Worm (Caenorhabditis elegans) whole organism, young adult: ENCODE measurements around the gene upb-1.

ENCODE experiments used
- C06A6.2 ChIP-seq: fragments of 200-800 bp; sonication (Bioruptor generic); conservative IDR thresholded peaks from 2 replicates; pipeline ENCODE4 v1.3.6; 2022; ENCODE audit warnings: missing genetic modification characterization, missing compliant biosample characterization
- D2030.7 ChIP-seq: fragments of 200-800 bp; sonication (Bioruptor generic); IDR thresholded peaks from 2 replicates; pipeline ENCODE4 v1.3.6; 2022; ENCODE audit warnings: missing genetic modification reagents, missing genetic modification characterization, missing compliant biosample characterization
- F23B12.7 ChIP-seq: sonication (generic microtip); optimal IDR thresholded peaks from 2 replicates; lab custom pipeline; 2017; ENCODE audit warnings: missing genetic modification characterization, mild to moderate bottlenecking, missing compliant biosample characterization, antibody characterized with exemption, moderate library complexity; ENCODE audit not compliant: insufficient read depth
- F49E8.2 ChIP-seq: sonication (generic microtip); optimal IDR thresholded peaks from 3 replicates; lab custom pipeline; 2017; ENCODE audit warnings: missing genetic modification characterization, mild to moderate bottlenecking, missing compliant biosample characterization, antibody characterized with exemption, moderate library complexity; ENCODE audit not compliant: insufficient read depth
- F55B11.4 ChIP-seq: sonication (generic microtip); optimal IDR thresholded peaks from 2 replicates; lab custom pipeline; 2016; ENCODE audit warnings: missing compliant biosample characterization, missing genetic modification characterization, borderline replicate concordance; ENCODE audit not compliant: insufficient read depth
- F57A8.1 ChIP-seq: fragments of 200-800 bp; sonication (Bioruptor generic); optimal IDR thresholded peaks from 2 replicates; lab custom pipeline; 2018; ENCODE audit warnings: mild to moderate bottlenecking, missing genetic modification characterization, moderate library complexity, missing compliant biosample characterization
- F57C9.4 ChIP-seq: sonication (generic microtip); optimal IDR thresholded peaks from 2 replicates; lab custom pipeline; 2017; ENCODE audit warnings: mild to moderate bottlenecking, missing genetic modification characterization, missing compliant biosample characterization
- Y53G8AR.9 ChIP-seq: fragments of 200-800 bp; sonication (Bioruptor generic); conservative IDR thresholded peaks from 2 replicates; pipeline ENCODE4 v1.3.6; 2022; ENCODE audit warnings: missing genetic modification reagents, missing genetic modification characterization, missing compliant biosample characterization
- Y79H2A.3 ChIP-seq: fragments of 200-800 bp; sonication (Bioruptor generic); conservative IDR thresholded peaks from 2 replicates; pipeline ENCODE4 v1.3.6; 2022; ENCODE audit warnings: missing genetic modification reagents, missing genetic modification characterization, missing compliant biosample characterization
- Y95B8A.8 ChIP-seq: fragments of 200-800 bp; sonication (Bioruptor generic); IDR thresholded peaks from 2 replicates; pipeline ENCODE4 v1.3.6; 2022; ENCODE audit warnings: missing genetic modification reagents, missing genetic modification characterization, missing compliant biosample characterization
- ama-1 ChIP-seq, 3 experiments: fragments of 150-350 bp in 1 of 3; sonication (generic microtip) in 2 of 3; optimal IDR thresholded peaks; 2 replicates each; lab custom pipeline; 2014 to 2018; ENCODE audit warnings: missing biosample characterization in 2 of 3, missing genetic modification characterization in 2 of 3, missing genetic modification reagents in 2 of 3
- attf-5 ChIP-seq: fragments of 200-800 bp; sonication (Bioruptor generic); optimal IDR thresholded peaks from 2 replicates; lab custom pipeline; 2018; ENCODE audit warnings: mild to moderate bottlenecking, missing genetic modification characterization, missing compliant biosample characterization
- attf-6 ChIP-seq: fragments of 200-800 bp; sonication (Bioruptor generic); IDR thresholded peaks from 2 replicates; pipeline ENCODE4 v1.3.6; 2022; ENCODE audit warnings: missing genetic modification reagents, missing genetic modification characterization, missing compliant biosample characterization
- ceh-100 ChIP-seq: fragments of 200-800 bp; sonication (Bioruptor generic); IDR thresholded peaks from 2 replicates; pipeline ENCODE4 v1.3.6; 2022; ENCODE audit warnings: missing genetic modification reagents, missing genetic modification characterization, missing compliant biosample characterization
- chd-7 ChIP-seq: sonication (generic microtip); optimal IDR thresholded peaks from 2 replicates; lab custom pipeline; 2016; ENCODE audit warnings: mild to moderate bottlenecking, missing genetic modification characterization, moderate library complexity, missing compliant biosample characterization
- dpff-1 ChIP-seq: sonication (generic microtip); optimal IDR thresholded peaks from 2 replicates; lab custom pipeline; 2017; ENCODE audit warnings: mild to moderate bottlenecking, missing genetic modification characterization, missing compliant biosample characterization
- egrh-3 ChIP-seq: fragments of 200-800 bp; sonication (Bioruptor generic); IDR thresholded peaks from 2 replicates; pipeline ENCODE4 v1.3.6; 2022; ENCODE audit warnings: missing genetic modification reagents, missing genetic modification characterization, missing compliant biosample characterization
- him-1 ChIP-seq: sonication (generic microtip); optimal IDR thresholded peaks from 2 replicates; lab custom pipeline; 2016; ENCODE audit warnings: missing genotype, missing genetic modification reagents, missing genetic modification characterization, missing compliant biosample characterization
- hlh-12 ChIP-seq: sonication (generic microtip); optimal IDR thresholded peaks from 2 replicates; lab custom pipeline; 2016; ENCODE audit warnings: missing genetic modification characterization, missing compliant biosample characterization
- hlh-26 ChIP-seq: fragments of 200-800 bp; sonication (Bioruptor generic); conservative IDR thresholded peaks from 2 replicates; pipeline ENCODE4 v1.3.6; 2022; ENCODE audit warnings: missing genetic modification reagents, missing genetic modification characterization, missing compliant biosample characterization
- hmg-1.2 ChIP-seq: fragments of 200-800 bp; sonication (Bioruptor generic); IDR thresholded peaks from 2 replicates; pipeline ENCODE4 v1.3.6; 2022; ENCODE audit warnings: missing genetic modification reagents, missing genetic modification characterization, missing compliant biosample characterization
- hsf-1 ChIP-seq: fragments of 200-800 bp; sonication (Bioruptor generic); IDR thresholded peaks from 2 replicates; pipeline ENCODE4 v1.3.6; 2022; ENCODE audit warnings: missing genetic modification reagents, missing genetic modification characterization, missing compliant biosample characterization
- let-607 ChIP-seq, 2 experiments: fragments of 200-800 bp in 1 of 2; sonication (Bioruptor generic) in 1 of 2; sonication (generic microtip) in 1 of 2; optimal IDR thresholded peaks; 2 replicates each; lab custom pipeline; 2016 to 2018; ENCODE audit warnings: mild to moderate bottlenecking in 2 of 2, missing compliant biosample characterization in 2 of 2, missing genetic modification characterization in 2 of 2, moderate library complexity in 2 of 2, missing genotype in 1 of 2
- lin-26 ChIP-seq: fragments of 200-800 bp; sonication (Bioruptor generic); IDR thresholded peaks from 2 replicates; pipeline ENCODE4 v1.3.6; 2022; ENCODE audit warnings: missing genetic modification reagents, missing genetic modification characterization, missing compliant biosample characterization
- lin-35 ChIP-seq, 3 experiments: fragments of 150-350 bp in 2 of 3; sonication (generic microtip) in 1 of 3; optimal IDR thresholded peaks; 2 replicates each; lab custom pipeline; 2014 to 2018; ENCODE audit warnings: missing biosample characterization in 3 of 3, missing genetic modification characterization in 3 of 3, missing genetic modification reagents in 3 of 3
- lin-40 ChIP-seq: sonication (generic microtip); optimal IDR thresholded peaks from 2 replicates; lab custom pipeline; 2016; ENCODE audit warnings: missing genetic modification characterization, mild to moderate bottlenecking, missing compliant biosample characterization, missing genotype, missing genetic modification reagents
- lsl-1 ChIP-seq: fragments of 200-800 bp; sonication (Bioruptor generic); optimal IDR thresholded peaks from 2 replicates; lab custom pipeline; 2018; ENCODE audit warnings: mild to moderate bottlenecking, missing genetic modification characterization, moderate library complexity, missing compliant biosample characterization
- lsy-27 ChIP-seq: sonication (generic microtip); optimal IDR thresholded peaks from 2 replicates; lab custom pipeline; 2017; ENCODE audit warnings: missing genetic modification characterization, mild to moderate bottlenecking, missing compliant biosample characterization, antibody characterized with exemption, missing genotype, borderline replicate concordance; ENCODE audit not compliant: insufficient read depth
- madf-3 ChIP-seq: fragments of 200-800 bp; sonication (Bioruptor generic); IDR thresholded peaks from 2 replicates; pipeline ENCODE4 v1.3.6; 2022; ENCODE audit warnings: missing genetic modification reagents, missing genetic modification characterization, missing compliant biosample characterization
- madf-6 ChIP-seq: fragments of 200-800 bp; sonication (Bioruptor generic); IDR thresholded peaks from 2 replicates; pipeline ENCODE4 v1.3.6; 2022; ENCODE audit warnings: missing genetic modification reagents, missing genetic modification characterization, missing compliant biosample characterization
- mcd-1 ChIP-seq: fragments of 200-800 bp; sonication (Bioruptor generic); IDR thresholded peaks from 2 replicates; pipeline ENCODE4 v1.3.6; 2022; ENCODE audit warnings: missing genetic modification reagents, missing genetic modification characterization, missing compliant biosample characterization
- mel-28 ChIP-seq: sonication (generic microtip); optimal IDR thresholded peaks from 2 replicates; lab custom pipeline; 2016; ENCODE audit warnings: borderline replicate concordance, mild to moderate bottlenecking, missing genetic modification characterization, missing compliant biosample characterization
- mxl-1 ChIP-seq: sonication (generic microtip); optimal IDR thresholded peaks from 2 replicates; lab custom pipeline; 2016; ENCODE audit warnings: missing genetic modification characterization, missing compliant biosample characterization
- nfya-2 ChIP-seq: fragments of 200-800 bp; sonication (Bioruptor generic); IDR thresholded peaks from 2 replicates; pipeline ENCODE4 v1.3.6; 2022; ENCODE audit warnings: missing genetic modification reagents, missing genetic modification characterization, missing compliant biosample characterization
- nhr-179 ChIP-seq: sonication (generic microtip); optimal IDR thresholded peaks from 2 replicates; lab custom pipeline; 2016; ENCODE audit warnings: mild to moderate bottlenecking, missing genetic modification characterization, missing compliant biosample characterization
- pbrm-1 ChIP-seq: fragments of 200-800 bp; sonication (Bioruptor generic); IDR thresholded peaks from 2 replicates; pipeline ENCODE4 v1.3.6; 2022; ENCODE audit warnings: missing genetic modification reagents, missing genetic modification characterization, missing compliant biosample characterization
- pha-4 ChIP-seq: fragments of 150-350 bp; sonication (generic microtip); optimal IDR thresholded peaks from 2 replicates; lab custom pipeline; 2014; ENCODE audit warnings: missing biosample characterization, missing genetic modification reagents, missing genetic modification characterization
- rpc-1 ChIP-seq, 2 experiments: fragments of 150-350 bp in 1 of 2; sonication (generic microtip) in 1 of 2; optimal IDR thresholded peaks; 2 replicates each; lab custom pipeline; 2014 to 2018; ENCODE audit warnings: missing biosample characterization in 1 of 2, missing genetic modification characterization in 1 of 2, missing genetic modification reagents in 1 of 2, missing genotype in 1 of 2
- snpc-1.1 ChIP-seq: sonication (generic microtip); optimal IDR thresholded peaks from 2 replicates; lab custom pipeline; 2017; ENCODE audit warnings: missing genetic modification characterization, mild to moderate bottlenecking, missing compliant biosample characterization, antibody characterized with exemption, moderate library complexity, missing genotype, missing genetic modification reagents; ENCODE audit not compliant: insufficient read depth
- tbp1 ChIP-seq: fragments of 200-800 bp; sonication (Bioruptor generic); optimal IDR thresholded peaks from 2 replicates; lab custom pipeline; 2018; ENCODE audit warnings: mild to moderate bottlenecking, missing genetic modification characterization, missing compliant biosample characterization
- tbx-9 ChIP-seq: sonication (generic microtip); optimal IDR thresholded peaks from 2 replicates; lab custom pipeline; 2016; ENCODE audit warnings: borderline replicate concordance, missing genetic modification characterization, inconsistent platforms, missing compliant biosample characterization
- unc-62 ChIP-seq: fragments of 150-350 bp; optimal IDR thresholded peaks from 2 replicates; lab custom pipeline; 2014; ENCODE audit warnings: missing biosample characterization, missing genetic modification reagents, missing genetic modification characterization
- xnd-1 ChIP-seq: sonication (generic microtip); optimal IDR thresholded peaks from 2 replicates; lab custom pipeline; 2016; ENCODE audit warnings: missing genotype, missing genetic modification reagents, missing genetic modification characterization, missing compliant biosample characterization
- ztf-18 ChIP-seq: sonication (generic microtip); optimal IDR thresholded peaks from 2 replicates; lab custom pipeline; 2016; ENCODE audit warnings: missing genotype, mild to moderate bottlenecking, missing genetic modification characterization, missing compliant biosample characterization
- ztf-26 ChIP-seq: sonication (generic microtip); optimal IDR thresholded peaks from 2 replicates; lab custom pipeline; 2017; ENCODE audit warnings: missing genetic modification characterization, missing compliant biosample characterization
- ztf-28 ChIP-seq: fragments of 200-800 bp; sonication (Bioruptor generic); IDR thresholded peaks from 2 replicates; pipeline ENCODE4 v1.3.6; 2022; ENCODE audit warnings: missing genetic modification reagents, missing genetic modification characterization, missing compliant biosample characterization

The upb-1 gene

ce11 chrII:6252707-6253106, 37.2 kb downstream of the upb-1 start:
- no peak for TF ChIP-seq ceh-100 (GFP tag; lab: Robert Waterston, UW)
- no peak for TF ChIP-seq F57A8.1 (GFP tag; lab: Kevin White, UChicago)
- no peak for TF ChIP-seq attf-5
- TF ChIP-seq Y95B8A.8, result 0 out of 2 replicates have a peak, but pooled peaks have one; percentile 51
- TF ChIP-seq F49E8.2, result peak; percentile 31
- TF ChIP-seq rpc-1 (optimal IDR thresholded peaks at IDR 0.05; lab: Kevin White, UChicago), result no peak
- no peak for TF ChIP-seq rpc-1 (tag; optimal IDR thresholded peaks at IDR 0.05; lab: Kevin White, UChicago)
- 0 out of 2 replicates have a peak, but pooled peaks have one; percentile 38 for TF ChIP-seq hsf-1 (GFP tag; lab: Robert Waterston, UW)
- TF ChIP-seq nhr-179 (tag; lab: Kevin White, UChicago), result no peak
- no peak for TF ChIP-seq F55B11.4 (tag; lab: Kevin White, UChicago)
- TF ChIP-seq lin-26 (GFP tag; lab: Robert Waterston, UW), result no peak
- TF ChIP-seq C06A6.2 (GFP tag; lab: Robert Waterston, UW), result no peak
- no peak for TF ChIP-seq F57C9.4 (tag; lab: Kevin White, UChicago)
- no peak for TF ChIP-seq hlh-12
- TF ChIP-seq dpff-1 (tag; lab: Kevin White, UChicago), result no peak
- TF ChIP-seq ztf-26 (tag; lab: Kevin White, UChicago), result no peak
- 0 out of 2 replicates have a peak, but pooled peaks have one; percentile 29 for TF ChIP-seq pbrm-1 (GFP tag; lab: Robert Waterston, UW)
- no peak for TF ChIP-seq tbx-9 (tag; lab: Kevin White, UChicago)
- peak; percentile 17; the same call in 1 of the 2 replicates for TF ChIP-seq D2030.7
- TF ChIP-seq lin-40 (tag; lab: Kevin White, UChicago), result no peak
- TF ChIP-seq mxl-1 (tag; lab: Kevin White, UChicago), result no peak
- 0 out of 2 replicates have a peak, but pooled peaks have one; percentile 22 for TF ChIP-seq hmg-1.2 (GFP tag; lab: Robert Waterston, UW)
- TF ChIP-seq let-607 (tag; optimal IDR thresholded peaks at IDR 0.05; lab: Kevin White, UChicago), result no peak
- TF ChIP-seq pha-4 (tag; lab: Kevin White, UChicago), result no peak
- TF ChIP-seq F23B12.7 (tag; lab: Kevin White, UChicago), result no peak
- no peak for TF ChIP-seq lsl-1 (GFP tag; lab: Kevin White, UChicago)
- peak; percentile 59 for TF ChIP-seq chd-7 (tag; lab: Kevin White, UChicago)
- no peak for TF ChIP-seq egrh-3 (GFP tag; lab: Robert Waterston, UW)
- no peak for TF ChIP-seq ztf-28 (GFP tag; lab: Robert Waterston, UW)
- TF ChIP-seq ama-1 (optimal IDR thresholded peaks at IDR 0.05; lab: Kevin White, UChicago), result no peak
- TF ChIP-seq ama-1 (GFP tag; optimal IDR thresholded peaks at IDR 0.05; lab: Kevin White, UChicago), result peak in 1 of 2 experiments; percentile 74
- TF ChIP-seq mcd-1 (GFP tag; lab: Robert Waterston, UW), result no peak
- no peak for TF ChIP-seq unc-62
- TF ChIP-seq lsy-27 (tag; lab: Kevin White, UChicago), result no peak
- peak; percentile 18 for TF ChIP-seq him-1 (tag; lab: Kevin White, UChicago)
- TF ChIP-seq xnd-1, result peak; percentile 39
- peak; percentile 82 for TF ChIP-seq Y53G8AR.9 (GFP tag; lab: Robert Waterston, UW)
- TF ChIP-seq madf-3, result 0 out of 2 replicates have a peak, but pooled peaks have one; percentile 59
- peak; percentile 60; the same call in 1 of the 2 replicates for TF ChIP-seq Y79H2A.3 (GFP tag; lab: Robert Waterston, UW)
- TF ChIP-seq tbp1 (GFP tag; lab: Kevin White, UChicago), result no peak
- TF ChIP-seq ztf-18 (tag; lab: Kevin White, UChicago), result no peak
- TF ChIP-seq madf-6 (GFP tag; lab: Robert Waterston, UW), result peak; percentile 67
- TF ChIP-seq hlh-26, result no peak
- no peak for TF ChIP-seq snpc-1.1
- TF ChIP-seq lin-35 (GFP tag; optimal IDR thresholded peaks at IDR 0.05; lab: Kevin White, UChicago), result no peak
- no peak for TF ChIP-seq mel-28 (tag; lab: Kevin White, UChicago)
- TF ChIP-seq attf-6 (GFP tag; lab: Robert Waterston, UW), result peak; percentile 68; the same call in 1 of the 2 replicates
- no peak for TF ChIP-seq nfya-2 (GFP tag; lab: Robert Waterston, UW)
